Fruit fly (Drosophila melanogaster) whole organism, embryonic: ENCODE measurements around the gene CG43064.

ENCODE experiments used
- Aef1 ChIP-seq: fragments of 200-800 bp; sonication (Bioruptor generic); IDR thresholded peaks from 3 replicates; pipeline ENCODE4 v1.3.6; 2022; ENCODE audit warnings: missing biosample characterization, missing genetic modification characterization
- B-H2 ChIP-seq: fragments of 200-800 bp; sonication (Bioruptor generic); optimal IDR thresholded peaks from 2 replicates; lab custom pipeline; 2018; ENCODE audit warnings: missing biosample characterization, mild to moderate bottlenecking, missing genetic modification characterization
- C15 ChIP-seq: fragments of 200-800 bp; sonication (Bioruptor generic); IDR thresholded peaks from 3 replicates; pipeline ENCODE4 v1.3.6; 2022; ENCODE audit warnings: missing biosample characterization, missing genetic modification characterization
- CG10462 ChIP-seq: fragments of 200-800 bp; sonication (Bioruptor generic); optimal IDR thresholded peaks from 2 replicates; lab custom pipeline; 2016; ENCODE audit warnings: missing biosample characterization, missing genetic modification characterization
- CG10654 ChIP-seq: fragments of 200-800 bp; sonication (Bioruptor generic); optimal IDR thresholded peaks from 2 replicates; lab custom pipeline; 2016; ENCODE audit warnings: missing biosample characterization, missing genetic modification characterization
- CG11085 ChIP-seq: fragments of 200-800 bp; sonication (Bioruptor generic); IDR thresholded peaks from 2 replicates; pipeline ENCODE4 v1.3.6; 2022; ENCODE audit warnings: missing biosample characterization, missing genetic modification characterization
- CG12104 ChIP-seq: fragments of 200-800 bp; sonication (Bioruptor generic); optimal IDR thresholded peaks from 3 replicates; lab custom pipeline; 2016; ENCODE audit warnings: missing biosample characterization, missing genetic modification characterization
- CG1233 ChIP-seq: fragments of 200-800 bp; sonication (Bioruptor generic); optimal IDR thresholded peaks from 4 replicates; lab custom pipeline; 2018; ENCODE audit warnings: missing biosample characterization, mild to moderate bottlenecking, missing genetic modification characterization
- CG15696 ChIP-seq: fragments of 200-800 bp; sonication (Bioruptor generic); optimal IDR thresholded peaks from 2 replicates; lab custom pipeline; 2019; ENCODE audit warnings: missing biosample characterization, mild to moderate bottlenecking, missing genetic modification characterization, moderate library complexity
- CG1647 ChIP-seq: fragments of 200-800 bp; sonication (Bioruptor generic); optimal IDR thresholded peaks from 3 replicates; lab custom pipeline; 2016; ENCODE audit warnings: missing biosample characterization, missing genetic modification characterization
- CG17359 ChIP-seq: fragments of 200-800 bp; sonication (Bioruptor generic); optimal IDR thresholded peaks from 3 replicates; lab custom pipeline; 2018; ENCODE audit warnings: missing biosample characterization, mild to moderate bottlenecking, missing genetic modification characterization, moderate library complexity
- CG2875 ChIP-seq: fragments of 200-800 bp; sonication (Bioruptor generic); optimal IDR thresholded peaks from 2 replicates; lab custom pipeline; 2017; ENCODE audit warnings: missing biosample characterization, mild to moderate bottlenecking, missing genetic modification characterization, missing genetic modification reagents
- CG31388 ChIP-seq: fragments of 200-800 bp; sonication (Bioruptor generic); optimal IDR thresholded peaks from 2 replicates; lab custom pipeline; 2016; ENCODE audit warnings: missing biosample characterization, missing genetic modification characterization
- CG32767 ChIP-seq: fragments of 200-800 bp; sonication (Bioruptor generic); IDR thresholded peaks from 2 replicates; pipeline ENCODE4 v1.3.6; 2022; ENCODE audit warnings: missing biosample characterization, missing genetic modification characterization
- CG32772 ChIP-seq: fragments of 200-800 bp; sonication (Bioruptor generic); IDR thresholded peaks from 2 replicates; pipeline ENCODE4 v1.3.6; 2022; ENCODE audit warnings: missing biosample characterization, missing genetic modification characterization
- CG33213 ChIP-seq: fragments of 200-800 bp; sonication (Bioruptor generic); optimal IDR thresholded peaks from 3 replicates; lab custom pipeline; 2016; ENCODE audit warnings: missing biosample characterization, missing genetic modification characterization
- CG3726 ChIP-seq: fragments of 200-800 bp; sonication (Bioruptor generic); IDR thresholded peaks from 3 replicates; pipeline ENCODE4, ENCODE4 v1.3.6; 2022; ENCODE audit warnings: missing biosample characterization, missing genetic modification characterization
- CG4360 ChIP-seq: fragments of 200-800 bp; sonication (Bioruptor generic); IDR thresholded peaks from 2 replicates; pipeline ENCODE4 v1.3.6; 2022; ENCODE audit warnings: missing biosample characterization, missing genetic modification characterization
- CG43689 ChIP-seq: fragments of 200-800 bp; sonication (Bioruptor generic); IDR thresholded peaks from 2 replicates; pipeline ENCODE4 v1.3.6; 2022; ENCODE audit warnings: missing biosample characterization, missing genetic modification characterization
- CG4424 ChIP-seq: fragments of 200-800 bp; sonication (Bioruptor generic); optimal IDR thresholded peaks from 3 replicates; lab custom pipeline; 2016; ENCODE audit warnings: missing biosample characterization, missing genetic modification characterization
- CG6813 ChIP-seq: fragments of 200-800 bp; sonication (Bioruptor generic); optimal IDR thresholded peaks from 2 replicates; lab custom pipeline; 2017; ENCODE audit warnings: missing biosample characterization, missing genetic modification characterization, mild to moderate bottlenecking, moderate library complexity, missing genetic modification reagents
- CG7963 ChIP-seq: fragments of 200-800 bp; sonication (Bioruptor generic); IDR thresholded peaks from 3 replicates; pipeline ENCODE4 v1.3.6; 2022; ENCODE audit warnings: missing biosample characterization, missing genetic modification characterization; ENCODE audit not compliant: partially characterized antibody
- CG8089 ChIP-seq: fragments of 200-800 bp; sonication (Bioruptor generic); optimal IDR thresholded peaks from 3 replicates; lab custom pipeline; 2016; ENCODE audit warnings: missing biosample characterization, missing genetic modification characterization
- CG8281 ChIP-seq: fragments of 200-800 bp; sonication (Bioruptor generic); optimal IDR thresholded peaks from 2 replicates; lab custom pipeline; 2018; ENCODE audit warnings: missing biosample characterization, mild to moderate bottlenecking, missing genetic modification characterization, moderate library complexity
- CG8290 ChIP-seq, 3 experiments: fragments of 200-800 bp; sonication (Bioruptor generic); optimal IDR thresholded peaks; 2 replicates each; lab custom pipeline; 2016 to 2019; ENCODE audit warnings: missing biosample characterization in 3 of 3, missing genetic modification characterization in 3 of 3, mild to moderate bottlenecking in 2 of 3, moderate library complexity in 1 of 3
- CG9932 ChIP-seq: fragments of 200-800 bp; sonication (Bioruptor generic); IDR thresholded peaks from 2 replicates; pipeline ENCODE4 v1.3.6; 2022; ENCODE audit warnings: missing biosample characterization, missing genetic modification characterization
- Dp ChIP-seq: fragments of 200-800 bp; sonication (Bioruptor generic); optimal IDR thresholded peaks from 2 replicates; lab custom pipeline; 2018; ENCODE audit warnings: missing biosample characterization, mild to moderate bottlenecking, missing genetic modification characterization, moderate library complexity
- Elba2 ChIP-seq: fragments of 200-800 bp; sonication (Bioruptor generic); optimal IDR thresholded peaks from 3 replicates; lab custom pipeline; 2016; ENCODE audit warnings: missing biosample characterization, missing genetic modification characterization
- Gug ChIP-seq: fragments of 200-800 bp; sonication (Bioruptor generic); IDR thresholded peaks from 4 replicates; pipeline ENCODE4 v1.3.6; 2022; ENCODE audit warnings: missing biosample characterization, missing genetic modification characterization
- H15 ChIP-seq: fragments of 200-800 bp; sonication (Bioruptor generic); IDR thresholded peaks from 3 replicates; pipeline ENCODE4 v1.3.6; 2022; ENCODE audit warnings: missing biosample characterization, missing genetic modification characterization
- HLH3B ChIP-seq: fragments of 200-800 bp; sonication (Bioruptor generic); IDR thresholded peaks from 2 replicates; pipeline ENCODE4 v1.3.6; 2022; ENCODE audit warnings: missing biosample characterization, missing genetic modification characterization
- HmgD ChIP-seq: fragments of 200-800 bp; sonication (Bioruptor generic); optimal IDR thresholded peaks from 3 replicates; lab custom pipeline; 2016; ENCODE audit warnings: missing biosample characterization, missing genetic modification characterization
- Six4 ChIP-seq: fragments of 200-800 bp; sonication (Bioruptor generic); optimal IDR thresholded peaks from 2 replicates; lab custom pipeline; 2016; ENCODE audit warnings: missing biosample characterization, missing genetic modification characterization
- Stat92E ChIP-seq, 3 experiments: fragments of >200 bp in 2 of 3; fragments of 200-800 bp in 1 of 3; sonication (Bioruptor generic) in 1 of 3; optimal IDR thresholded peaks; 2 replicates each; lab custom pipeline; 2017 to 2019; ENCODE audit warnings: missing biosample characterization in 3 of 3, missing genetic modification characterization in 3 of 3, mild to moderate bottlenecking in 1 of 3, moderate library complexity in 1 of 3
- Usf ChIP-seq: fragments of 200-800 bp; sonication (Bioruptor generic); optimal IDR thresholded peaks from 2 replicates; lab custom pipeline; 2017; ENCODE audit warnings: missing genotype, missing biosample characterization, missing genetic modification characterization
- br ChIP-seq: fragments of >200 bp; optimal IDR thresholded peaks from 2 replicates; lab custom pipeline; 2017
- cas ChIP-seq: fragments of 200-800 bp; sonication (Bioruptor generic); IDR thresholded peaks from 2 replicates; pipeline ENCODE4 v1.3.6; 2022; ENCODE audit warnings: missing biosample characterization, missing genetic modification characterization
- da ChIP-seq: fragments of 200-800 bp; sonication (Bioruptor generic); optimal IDR thresholded peaks from 2 replicates; lab custom pipeline; 2016; ENCODE audit warnings: missing biosample characterization, missing genetic modification characterization
- dm ChIP-seq: fragments of 200-800 bp; sonication (Bioruptor generic); optimal IDR thresholded peaks from 3 replicates; lab custom pipeline; 2016; ENCODE audit warnings: missing biosample characterization, missing genetic modification characterization
- dysf ChIP-seq: fragments of 200-800 bp; sonication (Bioruptor generic); IDR thresholded peaks from 3 replicates; pipeline ENCODE4 v1.3.6; 2022; ENCODE audit warnings: missing biosample characterization, missing genetic modification characterization
- eve ChIP-seq, 2 experiments: fragments of >200 bp; optimal IDR thresholded peaks; 2 replicates each; lab custom pipeline; 2017; ENCODE audit warnings: missing biosample characterization in 2 of 2, missing genetic modification characterization in 2 of 2
- grn ChIP-seq: fragments of 200-800 bp; sonication (Bioruptor generic); optimal IDR thresholded peaks from 3 replicates; lab custom pipeline; 2017; ENCODE audit warnings: missing biosample characterization, missing genetic modification characterization
- hth ChIP-seq: fragments of >200 bp; optimal IDR thresholded peaks from 2 replicates; lab custom pipeline; 2017; ENCODE audit warnings: inconsistent platforms
- ind ChIP-seq: fragments of 200-800 bp; sonication (Bioruptor generic); optimal IDR thresholded peaks from 3 replicates; lab custom pipeline; 2016; ENCODE audit warnings: missing biosample characterization, missing genetic modification characterization
- mirr ChIP-seq: fragments of 200-800 bp; sonication (Bioruptor generic); optimal IDR thresholded peaks from 3 replicates; lab custom pipeline; 2018; ENCODE audit warnings: missing biosample characterization, mild to moderate bottlenecking, missing genetic modification characterization
- pita ChIP-seq: fragments of 200-800 bp; sonication (Bioruptor generic); optimal IDR thresholded peaks from 2 replicates; lab custom pipeline; 2017; ENCODE audit warnings: missing biosample characterization, mild to moderate bottlenecking, missing genetic modification characterization
- ro ChIP-seq: fragments of 200-800 bp; sonication (Bioruptor generic); IDR thresholded peaks from 2 replicates; pipeline ENCODE4 v1.3.6; 2022; ENCODE audit warnings: missing biosample characterization, missing genetic modification characterization
- tin ChIP-seq: fragments of 200-800 bp; sonication (Bioruptor generic); optimal IDR thresholded peaks from 3 replicates; lab custom pipeline; 2016; ENCODE audit warnings: missing biosample characterization, missing genetic modification characterization
- tio ChIP-seq: fragments of 200-800 bp; sonication (Bioruptor generic); optimal IDR thresholded peaks from 2 replicates; lab custom pipeline; 2017; ENCODE audit warnings: missing biosample characterization, missing genetic modification characterization, inconsistent platforms

Gene CG43064

DNA sequence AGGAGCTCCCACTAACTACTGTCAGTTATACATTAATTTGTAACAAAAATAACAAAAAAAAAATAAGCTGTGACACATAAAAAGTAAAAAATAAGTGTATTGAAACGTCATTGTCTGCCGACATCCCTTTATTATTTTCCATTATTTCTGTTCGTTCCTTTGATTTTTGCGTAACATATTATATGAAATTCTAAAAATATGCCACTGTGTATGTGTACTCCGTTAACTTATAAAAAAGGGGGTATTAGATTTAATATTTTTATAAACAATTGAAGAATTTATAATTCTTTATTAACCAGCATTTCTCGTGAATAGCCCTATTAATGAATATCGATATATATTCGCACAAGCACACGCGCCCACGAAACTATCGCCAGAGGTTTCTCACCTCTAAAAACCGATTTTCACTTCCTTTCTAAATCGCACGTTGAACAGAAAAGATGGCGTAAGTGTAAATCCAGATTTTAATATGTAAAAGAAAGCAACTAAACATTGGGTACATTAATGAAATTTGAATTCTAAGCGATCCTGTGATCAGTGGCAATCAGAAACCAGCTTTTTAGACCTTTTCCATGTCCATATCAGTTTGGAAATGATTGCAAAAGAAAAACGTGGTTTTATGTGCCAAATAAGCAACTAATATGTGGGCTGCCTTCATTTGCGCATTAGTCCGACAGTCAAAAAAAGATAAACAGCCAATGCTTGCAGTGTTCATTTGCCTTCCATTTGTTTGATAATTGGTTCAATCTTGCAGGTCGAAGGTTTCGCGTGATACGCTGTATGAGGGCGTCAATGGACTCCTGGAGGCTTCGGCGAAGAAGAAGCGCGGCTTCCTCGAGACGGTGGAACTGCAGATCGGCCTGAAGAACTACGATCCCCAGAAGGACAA is 13.8 kb downstream of the CG43064 start, which contains the start of gene RpL10Ab (continued):
- TF ChIP-seq H15 (peak; percentile 68; the same call in 2 of the 3 replicates), eve (GFP tag; optimal IDR thresholded peaks at IDR 0.05; lab: Kevin White, UChicago) (no peak), CG8089 (peak; percentile 16), CG1233 (GFP tag; lab: Kevin White, UChicago) (peak; percentile 51), Usf (GFP tag; lab: Kevin White, UChicago) (peak; percentile 48), CG4360 (GFP tag; lab: Robert Waterston, UW) (no peak), CG10462 (GFP tag; lab: Kevin White, UChicago) (no peak), dysf (peak; percentile 80; the same call in 2 of the 3 replicates), pita (GFP tag; lab: Kevin White, UChicago) (no peak), CG33213 (GFP tag; lab: Kevin White, UChicago) (peak; percentile 33), CG32772 (peak; percentile 56), CG43689 (GFP tag; lab: Robert Waterston, UW) (peak; percentile 23; the same call in 1 of the 2 replicates), CG4424 (GFP tag; lab: Kevin White, UChicago) (peak; percentile 60), dm (GFP tag; lab: Kevin White, UChicago) (peak; percentile 90), ro (no peak), CG8290 (GFP tag; optimal IDR thresholded peaks at IDR 0.05; lab: Kevin White, UChicago) (no peak), CG8290 (tag; optimal IDR thresholded peaks at IDR 0.05; lab: Kevin White, UChicago) (peak in 1 of 2 experiments; percentile 81), Gug (GFP tag; lab: Robert Waterston, UW) (peak; percentile 64; the same call in 2 of the 4 replicates), Dp (GFP tag; lab: Kevin White, UChicago) (no peak), HLH3B (GFP tag; lab: Robert Waterston, UW) (peak; percentile 56), CG17359 (peak; percentile 31), Six4 (GFP tag; lab: Kevin White, UChicago) (peak; percentile 20), br (no peak), HmgD (GFP tag; lab: Kevin White, UChicago) (no peak), Stat92E (GFP tag; optimal IDR thresholded peaks at IDR 0.05; lab: Kevin White, UChicago) (no peak), tin (GFP tag; lab: Kevin White, UChicago) (peak; percentile 26), cas (GFP tag; lab: Robert Waterston, UW) (peak; percentile 56; the same call in 1 of the 2 replicates), CG6813 (GFP tag; lab: Kevin White, UChicago) (peak; percentile 49), CG9932 (GFP tag; lab: Robert Waterston, UW) (peak; percentile 75), CG15696 (tag; lab: Kevin White, UChicago) (peak; percentile 50), CG1647 (GFP tag; lab: Kevin White, UChicago) (peak; percentile 17), CG3726 (GFP tag; lab: Robert Waterston, UW) (0 out of 3 replicates have a peak, but pooled peaks have one; percentile 27), CG12104 (GFP tag; lab: Kevin White, UChicago) (peak; percentile 65), ind (GFP tag; lab: Kevin White, UChicago) (peak; percentile 71), CG31388 (GFP tag; lab: Kevin White, UChicago) (no peak), B-H2 (GFP tag; lab: Kevin White, UChicago) (peak; percentile 84), CG10654 (GFP tag; lab: Kevin White, UChicago) (peak; percentile 22), Aef1 (peak; percentile 32; the same call in 1 of the 3 replicates), tio (GFP tag; lab: Kevin White, UChicago) (peak; percentile 64), grn (no peak), hth (lab: Kevin White, UChicago) (no peak), Elba2 (GFP tag; lab: Kevin White, UChicago) (no peak), C15 (GFP tag; lab: Robert Waterston, UW) (0 out of 3 replicates have a peak, but pooled peaks have one; percentile 57), CG32767 (no peak; the same call in 1 of the 2 replicates), mirr (GFP tag; lab: Kevin White, UChicago) (peak; percentile 57), CG11085 (peak; percentile 61), da (GFP tag; lab: Kevin White, UChicago) (no peak), CG7963 (GFP tag; lab: Robert Waterston, UW) (peak; percentile 88), CG2875 (GFP tag; lab: Kevin White, UChicago) (peak; percentile 39), CG8281 (tag; lab: Kevin White, UChicago) (no peak)
